Worm (Caenorhabditis elegans): ENCODE data around the gene F14H8.8.

- TF ChIP-seq snpc-4 (tag; optimal IDR thresholded peaks at IDR 0.05): no peak
- no peak for TF ChIP-seq blmp-1 (tag; optimal IDR thresholded peaks at IDR 0.05)
- TF ChIP-seq unc-62 (GFP tag; optimal IDR thresholded peaks at IDR 0.05): no peak
- TF ChIP-seq nhr-12 (tag; optimal IDR thresholded peaks at IDR 0.05): no peak
- TF ChIP-seq elt-3 (tag; optimal IDR thresholded peaks at IDR 0.05): no peak
- TF ChIP-seq lin-13 (tag; optimal IDR thresholded peaks at IDR 0.05): no peak
- no peak for TF ChIP-seq mep-1 (tag; optimal IDR thresholded peaks at IDR 0.05)
Measured at ce11 chrV:15063987-15064386, 34.7 kb downstream of the F14H8.8 start, which contains the start of gene rap-2.

Measured in whole organism, mixed stage, embryonic.